Fruit fly (Drosophila melanogaster): ENCODE results near the gene Reph.

Reph gene

dm6 chr2L:3778157-3779060 lies 24.9 kb upstream of the Reph start (continued):
- TF ChIP-seq Ada2b (GFP tag; IDR thresholded peaks at IDR 0.05) (peak; percentile 45; the same call in 1 of the 2 replicates), gsb-n (tag; optimal IDR thresholded peaks at IDR 0.05) (no peak), Side (GFP tag; optimal IDR thresholded peaks at IDR 0.05) (no peak), aop (GFP tag; IDR thresholded peaks at IDR 0.05) (no peak), en (GFP tag; optimal IDR thresholded peaks at IDR 0.05) (no peak), CG30403 (GFP tag; optimal IDR thresholded peaks at IDR 0.05) (peak; percentile 3), Med (GFP tag) (peak; percentile 89), Lhr (GFP tag; optimal IDR thresholded peaks at IDR 0.05) (no peak), sug (tag; optimal IDR thresholded peaks at IDR 0.05) (peak; percentile 60), CG8089 (GFP tag; optimal IDR thresholded peaks at IDR 0.05) (no peak), CG2120 (GFP tag; optimal IDR thresholded peaks at IDR 0.05) (no peak), grau (tag; optimal IDR thresholded peaks at IDR 0.05) (peak; percentile 40), cg (GFP tag; optimal IDR thresholded peaks at IDR 0.05) (peak; percentile 87), Sox100B (GFP tag; optimal IDR thresholded peaks at IDR 0.05) (peak; percentile 1), MTF-1 (GFP tag; optimal IDR thresholded peaks at IDR 0.05; ENCODE audit: borderline replicate concordance) (no peak), CG7786 (GFP tag; optimal IDR thresholded peaks at IDR 0.05) (no peak), lab (GFP tag; optimal IDR thresholded peaks at IDR 0.05) (peak; percentile 48), CG17568 (GFP tag; optimal IDR thresholded peaks at IDR 0.05) (peak; percentile 21), Vsx1 (GFP tag; optimal IDR thresholded peaks at IDR 0.05) (no peak), CG15514 (GFP tag; optimal IDR thresholded peaks at IDR 0.05) (no peak), Oli (tag; optimal IDR thresholded peaks at IDR 0.05) (peak; percentile 4), CG7963 (GFP tag; IDR thresholded peaks at IDR 0.05; ENCODE audit: partially characterized antibody) (no peak), Blimp-1 (GFP tag; optimal IDR thresholded peaks at IDR 0.05) (peak; percentile 49), Hr78 (GFP tag; optimal IDR thresholded peaks at IDR 0.05) (no peak), seq (GFP tag; IDR thresholded peaks at IDR 0.05) (no peak), CG13624 (GFP tag; optimal IDR thresholded peaks at IDR 0.05) (peak; percentile 28), lmd (GFP tag; IDR thresholded peaks at IDR 0.05) (peak; percentile 45; the same call in 1 of the 2 replicates), HLH54F (GFP tag; optimal IDR thresholded peaks at IDR 0.05) (no peak), Myb (GFP tag; optimal IDR thresholded peaks at IDR 0.05) (no peak), CG3407 (GFP tag; optimal IDR thresholded peaks at IDR 0.05) (no peak), CG1024 (GFP tag; IDR thresholded peaks at IDR 0.05) (no peak), corto (GFP tag; optimal IDR thresholded peaks at IDR 0.05) (peak; percentile 73), hth (optimal IDR thresholded peaks at IDR 0.05) (no peak), Spps (tag; optimal IDR thresholded peaks at IDR 0.05) (no peak), br (optimal IDR thresholded peaks at IDR 0.05) (no peak), Nf-YB (GFP tag; optimal IDR thresholded peaks at IDR 0.05) (no peak), bab2 (GFP tag; optimal IDR thresholded peaks at IDR 0.05) (no peak), ind (GFP tag; optimal IDR thresholded peaks at IDR 0.05) (peak; percentile 13), bbx (GFP tag; IDR thresholded peaks at IDR 0.05; ENCODE audit: partially characterized antibody) (no peak), CG8281 (tag; optimal IDR thresholded peaks at IDR 0.05) (no peak), Rx (GFP tag; IDR thresholded peaks at IDR 0.05) (no peak), HLH4C (GFP tag; IDR thresholded peaks at IDR 0.05; ENCODE audit: partially characterized antibody) (no peak), chif (GFP tag; optimal IDR thresholded peaks at IDR 0.05) (no peak), shn (GFP tag; optimal IDR thresholded peaks at IDR 0.05) (peak; percentile 17), gcm (GFP tag; optimal IDR thresholded peaks at IDR 0.05) (no peak), E2f1 (GFP tag; IDR thresholded peaks at IDR 0.05) (no peak), CG9215 (GFP tag; IDR thresholded peaks at IDR 0.05) (no peak), zfh1 (GFP tag; IDR thresholded peaks at IDR 0.05) (no peak), CG8944 (GFP tag; optimal IDR thresholded peaks at IDR 0.05) (no peak)
